Worm (Caenorhabditis elegans): ENCODE measurements around the gene M02B1.3.

- TF ChIP-seq flt-1 (GFP tag; IDR thresholded peaks at IDR 0.05) (no peak), cog-1 (tag; optimal IDR thresholded peaks at IDR 0.05) (no peak), ref-1 (GFP tag; conservative IDR thresholded peaks at IDR 0.05) (no peak), klf-2 (GFP tag; conservative IDR thresholded peaks at IDR 0.05) (no peak), tab-1 (GFP tag; IDR thresholded peaks at IDR 0.05) (no peak), ztf-23 (GFP tag; IDR thresholded peaks at IDR 0.05) (no peak), ztf-29 (GFP tag; IDR thresholded peaks at IDR 0.05) (no peak)
These were observed 33.5 kb downstream of the M02B1.3 start for ce11 chrIV:12869812-12870211.

Measured in whole organism, midembryonic.